Worm (Caenorhabditis elegans) whole organism, midembryonic: Measurements from ENCODE around the gene K09F6.15.

ENCODE experiments used
- T22C8.4 ChIP-seq: fragments of 200-800 bp; sonication (Bioruptor generic); IDR thresholded peaks from 2 replicates; pipeline ENCODE4 v1.3.6; 2022; ENCODE audit warnings: missing genetic modification characterization, missing compliant biosample characterization

K09F6.15 gene

DNA sequence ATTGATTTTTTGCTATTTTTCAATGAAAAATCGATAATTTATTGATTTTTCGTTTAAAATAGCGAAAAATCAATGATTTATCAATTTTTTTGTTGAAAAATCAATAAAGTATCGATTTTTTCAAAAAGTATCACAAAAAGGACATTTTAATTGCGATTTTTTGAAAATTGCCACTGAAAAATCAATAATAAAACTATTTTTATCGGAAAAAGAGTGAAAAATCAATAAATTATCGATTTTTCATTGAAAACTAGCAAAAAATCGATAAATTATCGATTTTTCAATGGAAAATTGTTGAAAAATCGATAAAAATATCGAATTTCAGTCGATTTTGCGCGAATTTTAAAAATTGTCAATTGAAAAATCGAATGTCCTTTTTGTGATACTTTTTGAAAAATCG is 52.4 kb downstream of the K09F6.15 start:
- TF ChIP-seq T22C8.4 (GFP tag; lab: Robert Waterston, UW): peak; percentile 58; the same call in 1 of the 2 replicates
